Worm (Caenorhabditis elegans) whole organism, L2 larva: ENCODE measurements around the gene rmd-2.
A peak's percentile ranks its signal among the peaks of the same experiment; 100 is the strongest.

Experiments
- C34F6.9 ChIP-seq: fragments of 150-350 bp; optimal IDR thresholded peaks from 2 replicates; lab custom pipeline; 2014; ENCODE audit warnings: missing biosample characterization, missing genetic modification characterization
- F13H6.1 ChIP-seq: sonication (generic microtip); optimal IDR thresholded peaks from 2 replicates; lab custom pipeline; 2016; ENCODE audit warnings: missing genetic modification characterization, missing compliant biosample characterization
- Y55F3AM.14 ChIP-seq: fragments of 200-800 bp; sonication (Bioruptor generic); optimal IDR thresholded peaks from 2 replicates; lab custom pipeline; 2018; ENCODE audit warnings: mild to moderate bottlenecking, missing genetic modification characterization, missing compliant biosample characterization
- ZK546.5 ChIP-seq: sonication (generic microtip); optimal IDR thresholded peaks from 2 replicates; lab custom pipeline; 2017; ENCODE audit warnings: missing biosample characterization, missing genetic modification characterization
- blmp-1 ChIP-seq: sonication (generic microtip); optimal IDR thresholded peaks from 2 replicates; lab custom pipeline; 2017; ENCODE audit warnings: missing genetic modification characterization, mild to moderate bottlenecking, missing compliant biosample characterization, antibody characterized with exemption, moderate library complexity; ENCODE audit not compliant: insufficient read depth
- ceh-16 ChIP-seq: fragments of 150-350 bp; optimal IDR thresholded peaks from 2 replicates; lab custom pipeline; 2014; ENCODE audit warnings: missing biosample characterization, missing genetic modification characterization
- crh-2 ChIP-seq: sonication (generic microtip); optimal IDR thresholded peaks from 2 replicates; lab custom pipeline; 2017; ENCODE audit warnings: missing biosample characterization, missing genetic modification characterization
- dmd-4 ChIP-seq: sonication (generic microtip); optimal IDR thresholded peaks from 2 replicates; lab custom pipeline; 2017; ENCODE audit warnings: missing biosample characterization, missing genetic modification characterization
- egl-27 ChIP-seq: sonication (generic microtip); optimal IDR thresholded peaks from 3 replicates; lab custom pipeline; 2017; ENCODE audit warnings: missing biosample characterization, missing genetic modification reagents, missing genetic modification characterization
- elt-1 ChIP-seq: fragments of 150-350 bp; optimal IDR thresholded peaks from 2 replicates; lab custom pipeline; 2014; ENCODE audit warnings: missing biosample characterization, missing genetic modification characterization
- elt-3 ChIP-seq: sonication (generic microtip); optimal IDR thresholded peaks from 2 replicates; lab custom pipeline; 2017; ENCODE audit warnings: missing biosample characterization, missing genetic modification characterization
- fos-1 ChIP-seq: fragments of 150-350 bp; optimal IDR thresholded peaks from 2 replicates; lab custom pipeline; 2014; ENCODE audit warnings: missing biosample characterization, missing genetic modification characterization
- gmeb-1 ChIP-seq: fragments of 150-350 bp; optimal IDR thresholded peaks from 2 replicates; lab custom pipeline; 2014; ENCODE audit warnings: missing biosample characterization, missing genetic modification characterization
- lin-13 ChIP-seq: fragments of 150-350 bp; optimal IDR thresholded peaks from 2 replicates; lab custom pipeline; 2014; ENCODE audit warnings: missing biosample characterization, missing genetic modification reagents, missing genetic modification characterization
- lsy-2 ChIP-seq, 2 experiments: fragments of 150-350 bp in 1 of 2; sonication (generic microtip) in 1 of 2; optimal IDR thresholded peaks; 2 replicates each; lab custom pipeline; 2014 to 2017; ENCODE audit warnings: missing biosample characterization in 2 of 2, missing genetic modification characterization in 2 of 2
- mdl-1 ChIP-seq, 2 experiments: fragments of 150-350 bp in 1 of 2; sonication (generic microtip) in 1 of 2; optimal IDR thresholded peaks; 2 replicates each; lab custom pipeline; 2017; ENCODE audit warnings: missing biosample characterization in 2 of 2, missing genetic modification characterization in 2 of 2
- nhr-11 ChIP-seq: fragments of 150-350 bp; optimal IDR thresholded peaks from 2 replicates; lab custom pipeline; 2014; ENCODE audit warnings: missing biosample characterization, missing genetic modification characterization
- nhr-12 ChIP-seq: fragments of 150-350 bp; optimal IDR thresholded peaks from 2 replicates; lab custom pipeline; 2014; ENCODE audit warnings: missing biosample characterization, missing genetic modification characterization
- nhr-129 ChIP-seq: fragments of 150-350 bp; optimal IDR thresholded peaks from 2 replicates; lab custom pipeline; 2014; ENCODE audit warnings: missing biosample characterization, missing genetic modification characterization
- nhr-21 ChIP-seq: fragments of 150-350 bp; optimal IDR thresholded peaks from 2 replicates; lab custom pipeline; 2014; ENCODE audit warnings: missing biosample characterization, missing genetic modification characterization
- nhr-23 ChIP-seq: fragments of 150-350 bp; optimal IDR thresholded peaks from 2 replicates; lab custom pipeline; 2014; ENCODE audit warnings: missing biosample characterization, missing genetic modification reagents, missing genetic modification characterization
- nhr-237 ChIP-seq: fragments of 150-350 bp; optimal IDR thresholded peaks from 2 replicates; lab custom pipeline; 2014; ENCODE audit warnings: missing biosample characterization, missing genetic modification characterization
- nhr-25 ChIP-seq: fragments of 150-350 bp; sonication (generic microtip); optimal IDR thresholded peaks from 3 replicates; lab custom pipeline; 2014; ENCODE audit warnings: missing biosample characterization, missing genetic modification characterization
- nhr-6 ChIP-seq: fragments of 150-350 bp; optimal IDR thresholded peaks from 2 replicates; lab custom pipeline; 2014; ENCODE audit warnings: missing biosample characterization, missing genetic modification characterization
- sem-4 ChIP-seq: fragments of 150-350 bp; optimal IDR thresholded peaks from 2 replicates; lab custom pipeline; 2014; ENCODE audit warnings: missing biosample characterization, missing genetic modification reagents, missing genetic modification characterization
- skn-1 ChIP-seq: sonication (generic microtip); optimal IDR thresholded peaks from 2 replicates; lab custom pipeline; 2017; ENCODE audit warnings: missing biosample characterization, missing genetic modification characterization
- sma-3 ChIP-seq: sonication (generic microtip); optimal IDR thresholded peaks from 2 replicates; lab custom pipeline; 2016; ENCODE audit warnings: missing genetic modification reagents, missing genetic modification characterization, missing compliant biosample characterization
- sma-9 ChIP-seq, 2 experiments: fragments of 150-350 bp in 1 of 2; sonication (generic microtip) in 1 of 2; optimal IDR thresholded peaks; 2 replicates each; lab custom pipeline; 2014 to 2016; ENCODE audit warnings: missing genetic modification characterization in 2 of 2, mild to moderate bottlenecking in 1 of 2, missing biosample characterization in 1 of 2, missing compliant biosample characterization in 1 of 2, missing genetic modification reagents in 1 of 2, moderate library complexity in 1 of 2
- snpc-4 ChIP-seq: fragments of 150-350 bp; optimal IDR thresholded peaks from 2 replicates; lab custom pipeline; 2014; ENCODE audit warnings: missing biosample characterization, missing genetic modification characterization
- unc-55 ChIP-seq: fragments of 150-350 bp; sonication (generic microtip); optimal IDR thresholded peaks from 3 replicates; lab custom pipeline; 2014; ENCODE audit warnings: missing biosample characterization, missing genetic modification reagents, missing genetic modification characterization
- zag-1 ChIP-seq: fragments of 150-350 bp; optimal IDR thresholded peaks from 2 replicates; lab custom pipeline; 2014; ENCODE audit warnings: missing biosample characterization, missing genetic modification characterization
- ztf-1 ChIP-seq: fragments of 200-800 bp; sonication (Bioruptor generic); conservative IDR thresholded peaks from 2 replicates; pipeline ENCODE4 v1.3.6; 2022; ENCODE audit warnings: missing genetic modification characterization, missing compliant biosample characterization

rmd-2 gene

DNA sequence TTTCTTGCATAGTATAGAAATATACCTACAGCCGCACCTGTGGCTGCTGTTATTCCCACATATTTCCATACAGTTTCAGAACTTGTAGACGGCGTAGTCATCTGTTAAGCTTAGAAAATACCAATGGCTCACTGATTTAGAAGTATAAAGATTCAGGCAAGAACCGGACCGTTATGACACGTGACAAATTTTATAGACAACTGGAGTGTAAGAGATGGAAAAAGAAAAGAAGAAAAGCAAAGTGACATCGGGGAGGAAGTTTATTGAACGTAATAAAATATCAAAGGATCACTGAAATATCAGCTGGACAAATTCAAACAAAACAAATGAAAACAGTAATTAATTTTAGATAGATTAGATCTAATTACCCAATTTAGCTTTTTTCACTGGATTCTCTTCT lies at the start of gene rmd-2:
TSS of gene rmd-2 (minus strand) at position 101 of the 400 bp plus-strand sequence.
- TF ChIP-seq nhr-23 (tag; lab: Kevin White, UChicago) (no peak), nhr-12 (tag; lab: Kevin White, UChicago) (no peak), unc-55 (GFP tag; lab: Kevin White, UChicago) (no peak), nhr-129 (tag; lab: Kevin White, UChicago) (peak; percentile 1)

DNA sequence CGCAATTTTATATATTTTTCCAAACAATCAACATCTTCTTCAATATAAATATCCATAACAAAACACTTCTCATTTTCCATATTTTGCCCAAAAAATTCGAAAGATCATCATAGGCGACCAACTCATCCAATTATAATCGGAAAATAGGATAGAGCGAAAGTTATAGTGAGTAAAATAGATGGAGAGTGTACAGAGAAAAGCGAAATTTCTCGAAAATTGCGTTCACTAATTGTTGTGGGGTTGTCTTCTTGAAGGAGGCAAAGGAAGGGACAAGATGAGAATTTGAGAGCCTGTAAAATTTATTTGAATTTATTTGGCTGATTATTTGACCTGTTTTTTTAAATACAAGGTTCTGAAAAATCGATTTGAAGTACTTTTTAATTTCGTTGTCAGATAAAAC lies 49.5 kb upstream of the rmd-2 start:
- TF ChIP-seq sma-9 (GFP tag; optimal IDR thresholded peaks at IDR 0.05; lab: Kevin White, UChicago) (no peak), sma-9 (tag; optimal IDR thresholded peaks at IDR 0.05; lab: Kevin White, UChicago) (no peak), nhr-237 (tag; lab: Kevin White, UChicago) (no peak), nhr-11 (tag; lab: Kevin White, UChicago) (no peak), skn-1 (tag; lab: Kevin White, UChicago) (no peak), sma-3 (GFP tag; lab: Kevin White, UChicago) (no peak), nhr-25 (peak; percentile 55), zag-1 (no peak), mdl-1 (tag; optimal IDR thresholded peaks at IDR 0.05; lab: Kevin White, UChicago) (no peak), lsy-2 (tag; optimal IDR thresholded peaks at IDR 0.05; lab: Kevin White, UChicago) (peak in 1 of 2 experiments; percentile 17), elt-1 (tag; lab: Kevin White, UChicago) (no peak), ztf-1 (GFP tag; lab: Robert Waterston, UW) (no peak), elt-3 (tag; lab: Kevin White, UChicago) (no peak), dmd-4 (tag; lab: Kevin White, UChicago) (no peak), nhr-21 (no peak), blmp-1 (tag; lab: Kevin White, UChicago) (peak; percentile 32), nhr-6 (tag; lab: Kevin White, UChicago) (no peak)

DNA sequence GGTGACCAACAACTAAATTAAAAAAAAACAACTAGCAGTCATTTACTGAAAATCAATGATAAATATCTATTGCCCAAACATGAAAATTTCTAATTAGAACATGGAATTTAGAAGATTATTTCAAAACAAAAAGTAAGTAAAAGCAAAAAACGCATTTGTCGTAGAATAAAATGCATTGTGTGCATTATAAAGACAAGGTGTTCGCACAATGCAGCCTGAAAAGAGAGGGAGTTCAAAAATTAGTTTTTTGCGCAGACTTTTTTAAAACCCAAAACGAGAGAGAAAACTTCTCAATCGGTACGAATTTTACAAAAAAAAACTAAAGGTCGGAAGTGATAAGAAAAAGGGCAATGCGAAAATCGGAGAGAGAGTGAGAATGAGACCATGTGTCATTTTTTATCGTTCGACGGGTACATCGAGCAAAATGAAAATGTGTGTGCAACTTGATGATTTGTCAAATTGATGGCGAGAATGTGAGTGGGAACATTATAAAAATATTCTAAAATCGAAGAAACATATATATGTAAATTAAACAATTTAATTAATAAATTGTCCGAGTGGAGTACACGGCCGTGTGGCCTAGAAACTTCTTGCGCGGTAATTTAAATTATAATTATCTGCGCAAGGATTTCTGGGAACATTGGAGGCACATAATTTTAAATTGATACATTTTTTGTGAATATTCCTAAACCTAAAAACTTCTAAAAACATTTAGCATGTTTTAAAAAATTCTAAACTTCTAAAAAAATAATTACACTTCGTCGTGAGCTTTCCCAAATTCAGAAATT lies 45.5 kb upstream of the rmd-2 start:
- TF ChIP-seq fos-1 (tag; lab: Kevin White, UChicago) (peak; percentile 87), blmp-1 (tag; lab: Kevin White, UChicago) (no peak), snpc-4 (no peak), sem-4 (tag; lab: Kevin White, UChicago) (no peak), nhr-21 (peak; percentile 16), sma-9 (GFP tag; optimal IDR thresholded peaks at IDR 0.05; lab: Kevin White, UChicago) (peak; percentile 46), sma-9 (tag; optimal IDR thresholded peaks at IDR 0.05; lab: Kevin White, UChicago) (no peak), F13H6.1 (tag; lab: Kevin White, UChicago) (peak; percentile 44), ZK546.5 (tag; lab: Kevin White, UChicago) (no peak), crh-2 (tag; lab: Kevin White, UChicago) (peak; percentile 1), sma-3 (GFP tag; lab: Kevin White, UChicago) (no peak), nhr-129 (tag; lab: Kevin White, UChicago) (peak; percentile 52), lsy-2 (tag; optimal IDR thresholded peaks at IDR 0.05; lab: Kevin White, UChicago) (peak; percentile 6 to 70), unc-55 (GFP tag; lab: Kevin White, UChicago) (peak; percentile 78), lin-13 (GFP tag; lab: Kevin White, UChicago) (peak; percentile 11), egl-27 (tag; lab: Kevin White, UChicago) (peak; percentile 41), nhr-12 (tag; lab: Kevin White, UChicago) (no peak), C34F6.9 (peak; percentile 67), gmeb-1 (tag; lab: Kevin White, UChicago) (peak; percentile 81)

DNA sequence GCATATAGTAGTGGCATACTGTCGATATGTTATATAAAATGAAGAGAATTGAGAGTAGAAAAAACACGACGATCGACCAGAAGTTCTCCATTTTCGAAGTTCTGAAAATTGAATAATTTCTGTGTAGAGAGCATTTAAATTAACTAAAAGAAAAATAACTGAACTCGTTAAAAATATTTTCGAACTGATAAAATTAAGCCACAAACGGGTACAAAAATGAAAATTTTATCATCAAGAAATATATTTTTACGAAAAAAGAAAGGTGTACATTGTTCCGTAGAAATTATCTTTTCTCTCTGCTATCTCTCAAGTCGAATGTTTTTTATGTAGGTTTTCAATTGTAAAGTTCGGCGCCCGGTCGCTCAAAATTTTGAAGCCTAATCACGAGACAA lies 44.9 kb upstream of the rmd-2 start, which contains the start of gene acl-2:
TSS of gene acl-2 (minus strand) at position 101 of the 392 bp plus-strand sequence.
- TF ChIP-seq nhr-23 (tag; lab: Kevin White, UChicago) (no peak), ceh-16 (no peak), Y55F3AM.14 (GFP tag; lab: Kevin White, UChicago) (no peak), nhr-25 (no peak)
